Fruit fly (Drosophila melanogaster) whole organism, wandering third instar larva: Measurements from ENCODE around the gene Gcn2.

Source experiments
- Abd-B ChIP-seq: fragments of >200 bp; optimal IDR thresholded peaks from 2 replicates; lab custom pipeline; 2017; ENCODE audit warnings: missing biosample characterization, missing genetic modification characterization
- CG32264 ChIP-seq: fragments of 200-800 bp; sonication (Bioruptor generic); optimal IDR thresholded peaks from 2 replicates; lab custom pipeline; 2016; ENCODE audit warnings: missing biosample characterization, missing genetic modification characterization
- CG9705 ChIP-seq: fragments of 200-800 bp; sonication (Bioruptor generic); optimal IDR thresholded peaks from 2 replicates; lab custom pipeline; 2018; ENCODE audit warnings: missing biosample characterization, mild to moderate bottlenecking, missing genetic modification characterization
- CrebA ChIP-seq: fragments of 200-800 bp; sonication (Bioruptor generic); optimal IDR thresholded peaks from 2 replicates; lab custom pipeline; 2016; ENCODE audit warnings: missing biosample characterization, mild to moderate bottlenecking, missing genetic modification characterization, borderline replicate concordance
- Dfd ChIP-seq: fragments of >200 bp; optimal IDR thresholded peaks from 2 replicates; lab custom pipeline; 2017; ENCODE audit warnings: missing biosample characterization, missing genetic modification characterization
- Dif ChIP-seq: fragments of 200-275, 200-300 bp; sonication (Bioruptor generic); optimal IDR thresholded peaks from 2 replicates; lab custom pipeline; 2018; ENCODE audit warnings: missing biosample characterization, missing genetic modification characterization; ENCODE audit not compliant: partially characterized antibody
- HLH106 ChIP-seq: fragments of 200-800 bp; optimal IDR thresholded peaks from 3 replicates; lab custom pipeline; 2019; ENCODE audit warnings: missing biosample characterization, mild to moderate bottlenecking, missing genetic modification characterization, moderate library complexity
- Hnf4 ChIP-seq: fragments of 200-800 bp; sonication (Bioruptor generic); optimal IDR thresholded peaks from 2 replicates; lab custom pipeline; 2016; ENCODE audit warnings: missing biosample characterization, mild to moderate bottlenecking, missing genetic modification characterization
- Hr78 ChIP-seq: fragments of >200 bp; optimal IDR thresholded peaks from 2 replicates; lab custom pipeline; 2017; ENCODE audit warnings: missing biosample characterization, missing genetic modification characterization
- Hr83 ChIP-seq: fragments of 200-300 bp; sonication (Bioruptor generic); optimal IDR thresholded peaks from 2 replicates; lab custom pipeline; 2016; ENCODE audit warnings: missing biosample characterization, mild to moderate bottlenecking, missing genetic modification characterization, moderate library complexity; ENCODE audit not compliant: poor library complexity, severe bottlenecking
- Jra ChIP-seq: sonication (Bioruptor generic); optimal IDR thresholded peaks from 2 replicates; lab custom pipeline; 2016; ENCODE audit warnings: missing biosample characterization, missing genetic modification characterization
- Mio ChIP-seq: sonication (Bioruptor generic); optimal IDR thresholded peaks from 2 replicates; lab custom pipeline; 2016; ENCODE audit warnings: missing biosample characterization, missing genetic modification characterization
- Myc ChIP-seq: fragments of >200 bp; optimal IDR thresholded peaks from 2 replicates; lab custom pipeline; 2017
- N ChIP-seq: fragments of >200 bp; optimal IDR thresholded peaks from 2 replicates; lab custom pipeline; 2018; ENCODE audit warnings: missing biosample characterization, missing external identifiers, missing genetic modification characterization
- OdsH ChIP-seq: fragments of 200-800 bp; sonication (Bioruptor generic); optimal IDR thresholded peaks from 2 replicates; lab custom pipeline; 2016; ENCODE audit warnings: missing biosample characterization, mild to moderate bottlenecking, missing genetic modification characterization
- Rel ChIP-seq, 2 experiments: fragments of 200-800 bp; sonication (Bioruptor generic) in 1 of 2; optimal IDR thresholded peaks; 2 replicates in 1 of 2; 3 replicates in 1 of 2; lab custom pipeline; 2016 to 2019; ENCODE audit warnings: mild to moderate bottlenecking in 2 of 2, missing biosample characterization in 2 of 2, missing genetic modification characterization in 2 of 2, moderate library complexity in 1 of 2
- Sp1 ChIP-seq: fragments of 200-800 bp; sonication (Bioruptor generic); optimal IDR thresholded peaks from 3 replicates; lab custom pipeline; 2019; ENCODE audit warnings: missing biosample characterization, mild to moderate bottlenecking, missing genetic modification characterization, moderate library complexity
- Vsx2 ChIP-seq: fragments of 200-300, 225-300 bp; sonication (Bioruptor generic); optimal IDR thresholded peaks from 2 replicates; lab custom pipeline; 2018; ENCODE audit warnings: missing biosample characterization, missing genetic modification characterization; ENCODE audit not compliant: partially characterized antibody
- br ChIP-seq: fragments of 200-800 bp; sonication (Bioruptor generic); optimal IDR thresholded peaks from 2 replicates; lab custom pipeline; 2016; ENCODE audit warnings: missing biosample characterization, missing genetic modification characterization
- dmrt93B ChIP-seq: fragments of 200-800 bp; sonication (Bioruptor generic); optimal IDR thresholded peaks from 2 replicates; lab custom pipeline; 2018; ENCODE audit warnings: missing biosample characterization, mild to moderate bottlenecking, missing genetic modification characterization
- dsf ChIP-seq: sonication (Bioruptor generic); optimal IDR thresholded peaks from 2 replicates; lab custom pipeline; 2016; ENCODE audit warnings: missing biosample characterization, missing genetic modification characterization, borderline replicate concordance
- ey ChIP-seq: fragments of 200-800 bp; sonication (Bioruptor generic); optimal IDR thresholded peaks from 2 replicates; lab custom pipeline; 2016; ENCODE audit warnings: missing biosample characterization, missing genetic modification characterization
- foxo ChIP-seq, 2 experiments: fragments of 200-800 bp; sonication (Bioruptor generic); optimal IDR thresholded peaks; 2 replicates in 1 of 2; 3 replicates in 1 of 2; lab custom pipeline; 2016 to 2017; ENCODE audit warnings: missing biosample characterization in 2 of 2, missing genetic modification characterization in 2 of 2
- fru ChIP-seq: fragments of 200-800 bp; sonication (Bioruptor generic); optimal IDR thresholded peaks from 3 replicates; lab custom pipeline; 2016; ENCODE audit warnings: missing biosample characterization, mild to moderate bottlenecking, missing genetic modification characterization
- h ChIP-seq: fragments of 200-800 bp; sonication (Bioruptor generic); optimal IDR thresholded peaks from 3 replicates; lab custom pipeline; 2016; ENCODE audit warnings: missing biosample characterization, mild to moderate bottlenecking, missing genetic modification characterization
- jim ChIP-seq: fragments of 175-275, 200-325 bp; sonication (Bioruptor generic); optimal IDR thresholded peaks from 2 replicates; lab custom pipeline; 2016; ENCODE audit warnings: missing biosample characterization, mild to moderate bottlenecking, missing genetic modification characterization
- lola ChIP-seq: fragments of >200 bp; optimal IDR thresholded peaks from 2 replicates; lab custom pipeline; 2017; ENCODE audit warnings: missing biosample characterization, missing genetic modification characterization
- pan ChIP-seq: fragments of >200 bp; optimal IDR thresholded peaks from 2 replicates; lab custom pipeline; 2017
- psq ChIP-seq: fragments of 200-800 bp; sonication (Bioruptor generic); optimal IDR thresholded peaks from 3 replicates; lab custom pipeline; 2017; ENCODE audit warnings: missing biosample characterization, mild to moderate bottlenecking, missing genetic modification characterization, moderate library complexity
- rgr ChIP-seq: fragments of 200-800 bp; sonication (Bioruptor generic); optimal IDR thresholded peaks from 3 replicates; lab custom pipeline; 2016; ENCODE audit warnings: missing biosample characterization, mild to moderate bottlenecking, missing genetic modification characterization
- sage ChIP-seq: fragments of 200-800 bp; sonication (Bioruptor generic); optimal IDR thresholded peaks from 2 replicates; lab custom pipeline; 2016; ENCODE audit warnings: missing biosample characterization, mild to moderate bottlenecking, missing genetic modification characterization
- sv ChIP-seq: fragments of 200-800 bp; sonication (Bioruptor generic); optimal IDR thresholded peaks from 3 replicates; lab custom pipeline; 2016; ENCODE audit warnings: missing biosample characterization, missing genetic modification characterization
- tai ChIP-seq: sonication (Bioruptor generic); optimal IDR thresholded peaks from 2 replicates; lab custom pipeline; 2016; ENCODE audit warnings: missing biosample characterization, missing genetic modification characterization
- usp ChIP-seq: fragments of >200 bp; optimal IDR thresholded peaks from 2 replicates; lab custom pipeline; 2017; ENCODE audit warnings: missing biosample characterization, missing genetic modification characterization
- woc ChIP-seq: sonication (Bioruptor generic); optimal IDR thresholded peaks from 2 replicates; lab custom pipeline; 2016; ENCODE audit warnings: missing biosample characterization, mild to moderate bottlenecking, missing genetic modification characterization

Gcn2 gene

DNA sequence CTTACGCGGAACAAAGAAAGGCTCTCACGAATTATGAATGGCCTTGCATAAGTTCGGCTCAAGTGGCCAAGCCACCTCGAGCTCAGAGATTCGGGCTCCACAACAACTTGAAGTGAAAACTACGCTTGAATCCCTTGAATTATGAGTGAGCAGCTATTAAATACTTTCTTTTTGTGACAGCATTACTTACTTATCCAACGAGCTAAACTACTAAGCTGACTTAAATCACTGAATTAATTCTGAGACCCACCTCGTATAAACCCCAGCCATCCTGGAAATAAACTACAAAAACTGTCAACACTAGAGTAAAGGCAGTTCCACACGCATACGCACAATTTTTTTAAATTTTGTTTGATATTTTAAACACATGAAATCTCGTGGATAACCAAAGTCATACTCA lies 23.3 kb upstream of the Gcn2 start, which contains the start of gene gskt:
TSS of gene gskt (plus strand) at position 301 of the 400 bp plus-strand sequence.
- no peak for TF ChIP-seq Dif (GFP tag; lab: Kevin White, UChicago)
- TF ChIP-seq usp (GFP tag; lab: Kevin White, UChicago) = no peak
- no peak for TF ChIP-seq fru (GFP tag; lab: Kevin White, UChicago)
- no peak for TF ChIP-seq Jra (GFP tag; lab: Kevin White, UChicago)
- no peak for TF ChIP-seq Myc (lab: Kevin White, UChicago)
- TF ChIP-seq rgr = no peak
- TF ChIP-seq N (GFP tag; lab: Kevin White, UChicago) = no peak
- TF ChIP-seq br (GFP tag; lab: Kevin White, UChicago) = no peak
- no peak for TF ChIP-seq dmrt93B (GFP tag; lab: Kevin White, UChicago)
- no peak for TF ChIP-seq Dfd (GFP tag; lab: Kevin White, UChicago)
- TF ChIP-seq Hr78 (GFP tag; lab: Kevin White, UChicago) = no peak
- no peak for TF ChIP-seq lola (GFP tag; lab: Kevin White, UChicago)
- TF ChIP-seq Hnf4 (GFP tag; lab: Kevin White, UChicago) = no peak
- no peak for TF ChIP-seq Abd-B (GFP tag; lab: Kevin White, UChicago)
- no peak for TF ChIP-seq CG32264 (GFP tag; lab: Kevin White, UChicago)
- TF ChIP-seq dsf (GFP tag; lab: Kevin White, UChicago) = no peak

DNA sequence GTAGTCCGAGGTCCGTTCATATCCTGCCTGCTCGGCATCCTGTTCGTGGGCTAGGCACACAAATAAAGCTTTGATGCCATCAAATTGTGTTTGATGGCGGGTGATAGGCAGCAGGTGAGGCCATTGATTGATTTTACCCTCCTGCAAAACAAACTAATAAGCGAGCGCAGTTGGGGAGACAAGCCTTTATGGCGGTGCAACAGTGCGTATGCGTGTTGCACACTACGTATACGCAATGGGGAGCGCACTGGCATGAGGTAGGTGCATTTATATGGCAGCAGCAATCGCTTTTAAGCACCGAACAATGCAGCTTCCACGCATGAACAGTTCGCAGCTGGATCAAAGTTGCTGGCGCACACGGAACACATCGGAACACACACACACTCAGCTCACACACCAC lies 15.0 kb upstream of the Gcn2 start:
- TF ChIP-seq Sp1 (no peak), dmrt93B (GFP tag; lab: Kevin White, UChicago) (no peak), rgr (no peak), pan (lab: Kevin White, UChicago) (no peak), CrebA (no peak), CG32264 (GFP tag; lab: Kevin White, UChicago) (no peak), tai (GFP tag; lab: Kevin White, UChicago) (no peak), sage (GFP tag; lab: Kevin White, UChicago) (no peak), Dif (GFP tag; lab: Kevin White, UChicago) (no peak), Mio (GFP tag; lab: Kevin White, UChicago) (no peak)
- TF ChIP-seq, all 38 proteins: peak for 0

DNA sequence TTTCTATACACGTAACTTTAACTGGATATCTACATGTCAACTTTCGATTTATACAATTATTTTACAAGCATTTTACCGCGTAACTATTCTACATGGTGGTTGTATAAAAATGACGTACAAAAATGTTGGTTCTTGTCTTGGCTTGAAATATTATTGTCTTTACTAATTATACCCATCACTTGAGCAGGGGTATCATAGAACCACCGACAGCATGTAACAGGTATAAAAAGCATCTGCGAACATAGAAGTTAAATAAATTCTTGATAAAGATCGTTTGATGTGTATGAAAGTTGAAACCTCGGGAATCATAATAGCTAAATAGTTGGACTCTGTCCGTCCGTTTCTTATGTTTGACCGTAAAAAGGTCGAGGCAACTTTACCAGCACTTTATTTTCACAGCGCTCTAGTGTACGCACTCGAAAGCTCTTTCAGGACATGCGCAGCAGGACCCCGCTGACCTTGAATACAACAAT lies 14.2 kb upstream of the Gcn2 start:
- no peak for TF ChIP-seq jim (GFP tag; lab: Kevin White, UChicago)
- peak; percentile 84 for TF ChIP-seq fru (GFP tag; lab: Kevin White, UChicago)
- TF ChIP-seq OdsH (GFP tag; lab: Kevin White, UChicago) = peak; percentile 59
- peak; percentile 33 for TF ChIP-seq woc (GFP tag; lab: Kevin White, UChicago)
- no peak for TF ChIP-seq Dfd (GFP tag; lab: Kevin White, UChicago)
- peak; percentile 21 to 67 for TF ChIP-seq foxo (GFP tag; optimal IDR thresholded peaks at IDR 0.05; lab: Kevin White, UChicago)
- no peak for TF ChIP-seq Dif (GFP tag; lab: Kevin White, UChicago)
- TF ChIP-seq tai (GFP tag; lab: Kevin White, UChicago) = no peak
- TF ChIP-seq br (GFP tag; lab: Kevin White, UChicago) = peak; percentile 80
- peak; percentile 76 for TF ChIP-seq Sp1
- TF ChIP-seq CG9705 (GFP tag; lab: Kevin White, UChicago) = no peak
- peak; percentile 58 for TF ChIP-seq HLH106 (tag; lab: Kevin White, UChicago)
- TF ChIP-seq ey (GFP tag; lab: Kevin White, UChicago) = peak; percentile 67
- TF ChIP-seq usp (GFP tag; lab: Kevin White, UChicago) = no peak
- no peak for TF ChIP-seq Mio (GFP tag; lab: Kevin White, UChicago)
- no peak for TF ChIP-seq Vsx2 (GFP tag; lab: Kevin White, UChicago)
- no peak for TF ChIP-seq dsf (GFP tag; lab: Kevin White, UChicago)
- TF ChIP-seq Rel (GFP tag; optimal IDR thresholded peaks at IDR 0.05; lab: Kevin White, UChicago) = no peak
- no peak for TF ChIP-seq Rel (tag; optimal IDR thresholded peaks at IDR 0.05; lab: Kevin White, UChicago)
- no peak for TF ChIP-seq CrebA
- TF ChIP-seq sage (GFP tag; lab: Kevin White, UChicago) = no peak
- TF ChIP-seq dmrt93B (GFP tag; lab: Kevin White, UChicago) = no peak
- peak; percentile 63 for TF ChIP-seq psq
- no peak for TF ChIP-seq sv
- no peak for TF ChIP-seq Hr83
- TF ChIP-seq rgr = peak; percentile 76
- TF ChIP-seq CG32264 (GFP tag; lab: Kevin White, UChicago) = peak; percentile 35
- peak; percentile 42 for TF ChIP-seq pan (lab: Kevin White, UChicago)
- peak; percentile 54 for TF ChIP-seq h
